Worm (Caenorhabditis elegans) whole organism, midembryonic: ENCODE measurements around the gene pos-1.

ENCODE experiments used
- T22C8.4 ChIP-seq: fragments of 200-800 bp; sonication (Bioruptor generic); IDR thresholded peaks from 2 replicates; pipeline ENCODE4 v1.3.6; 2022; ENCODE audit warnings: missing genetic modification characterization, missing compliant biosample characterization
- cog-1 ChIP-seq: sonication (generic microtip); optimal IDR thresholded peaks from 2 replicates; lab custom pipeline; 2016; ENCODE audit warnings: missing genetic modification characterization, missing compliant biosample characterization
- flt-1 ChIP-seq: fragments of 200-800 bp; sonication (Bioruptor generic); IDR thresholded peaks from 2 replicates; pipeline ENCODE4 v1.3.6; 2022; ENCODE audit warnings: missing genetic modification characterization, missing compliant biosample characterization
- klf-2 ChIP-seq: fragments of 200-800 bp; sonication (Bioruptor generic); conservative IDR thresholded peaks from 2 replicates; pipeline ENCODE4 v1.3.6; 2022; ENCODE audit warnings: missing genetic modification reagents, missing genetic modification characterization, missing compliant biosample characterization
- med-1 ChIP-seq: sonication (generic microtip); optimal IDR thresholded peaks from 2 replicates; lab custom pipeline; 2017; ENCODE audit warnings: missing genetic modification characterization, mild to moderate bottlenecking, missing compliant biosample characterization, antibody characterized with exemption, missing genetic modification reagents; ENCODE audit not compliant: insufficient read depth
- ref-1 ChIP-seq: fragments of 200-800 bp; sonication (Bioruptor generic); conservative IDR thresholded peaks from 2 replicates; pipeline ENCODE4 v1.3.6; 2022; ENCODE audit warnings: missing genetic modification reagents, missing genetic modification characterization, missing compliant biosample characterization
- tab-1 ChIP-seq: fragments of 200-800 bp; sonication (Bioruptor generic); IDR thresholded peaks from 2 replicates; pipeline ENCODE4 v1.3.6; 2022; ENCODE audit warnings: missing genetic modification characterization, missing compliant biosample characterization
- ztf-23 ChIP-seq: fragments of 200-800 bp; sonication (Bioruptor generic); IDR thresholded peaks from 2 replicates; pipeline ENCODE4 v1.3.6; 2022; ENCODE audit warnings: missing genetic modification reagents, missing genetic modification characterization, missing compliant biosample characterization
- ztf-29 ChIP-seq: fragments of 200-800 bp; sonication (Bioruptor generic); IDR thresholded peaks from 2 replicates; pipeline ENCODE4 v1.3.6; 2022; ENCODE audit warnings: missing genetic modification reagents, missing genetic modification characterization, missing compliant biosample characterization

The pos-1 gene

DNA sequence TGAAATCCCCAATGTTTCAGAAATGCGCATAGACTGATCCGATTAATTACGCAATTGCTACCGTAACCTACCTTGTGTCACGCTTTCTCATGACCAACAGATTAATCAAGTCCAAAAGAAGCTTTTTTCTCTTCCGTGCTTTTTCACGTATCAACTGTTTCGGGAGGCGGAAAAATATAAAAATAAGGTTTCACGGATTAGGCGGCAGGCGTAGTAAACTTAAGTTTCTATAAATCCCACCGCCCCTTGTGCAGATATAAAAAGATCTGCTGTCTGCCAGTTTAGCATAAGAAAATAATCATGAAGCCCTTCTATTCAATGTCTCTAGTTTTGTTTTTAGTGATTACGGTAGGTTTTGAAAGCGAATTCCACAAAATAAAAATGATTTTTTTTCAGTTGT is 26.8 kb upstream of the pos-1 start, which contains the start of gene gcy-7:
gcy-7 (plus strand) TSS at position 301 of the 400 bp plus-strand sequence.
- no peak for TF ChIP-seq cog-1 (tag; lab: Kevin White, UChicago)
- no peak for TF ChIP-seq klf-2 (GFP tag; lab: Robert Waterston, UW)
- no peak for TF ChIP-seq ztf-23 (GFP tag; lab: Robert Waterston, UW)
- TF ChIP-seq T22C8.4 (GFP tag; lab: Robert Waterston, UW), result no peak
- no peak for TF ChIP-seq ztf-29
- TF ChIP-seq tab-1 (GFP tag; lab: Robert Waterston, UW), result no peak
- TF ChIP-seq ref-1, result no peak
- no peak for TF ChIP-seq med-1 (GFP tag; lab: Kevin White, UChicago)
- no peak for TF ChIP-seq flt-1 (GFP tag; lab: Robert Waterston, UW)

DNA sequence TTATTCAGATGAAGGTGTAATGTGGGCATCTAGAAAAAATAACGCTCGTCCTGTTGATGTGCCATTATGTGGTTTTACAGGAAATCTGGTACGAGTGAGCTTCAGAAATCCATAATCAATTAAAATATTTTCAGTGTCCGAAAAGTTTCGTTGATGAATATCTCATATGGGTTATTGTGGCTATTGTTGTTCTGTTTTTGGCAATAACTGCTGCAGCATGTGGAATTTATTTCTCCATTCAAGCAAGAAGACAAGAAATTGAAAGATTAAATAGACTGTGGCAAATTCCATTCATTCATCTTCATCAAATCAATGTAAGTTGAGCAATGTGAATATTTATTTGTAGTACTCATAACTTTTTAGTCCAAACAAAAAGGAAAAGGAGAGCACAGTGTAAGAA is 24.6 kb upstream of the pos-1 start:
- no peak for TF ChIP-seq ztf-23 (GFP tag; lab: Robert Waterston, UW)
- TF ChIP-seq med-1 (GFP tag; lab: Kevin White, UChicago), result no peak
- TF ChIP-seq cog-1 (tag; lab: Kevin White, UChicago), result no peak
- TF ChIP-seq ref-1, result no peak

DNA sequence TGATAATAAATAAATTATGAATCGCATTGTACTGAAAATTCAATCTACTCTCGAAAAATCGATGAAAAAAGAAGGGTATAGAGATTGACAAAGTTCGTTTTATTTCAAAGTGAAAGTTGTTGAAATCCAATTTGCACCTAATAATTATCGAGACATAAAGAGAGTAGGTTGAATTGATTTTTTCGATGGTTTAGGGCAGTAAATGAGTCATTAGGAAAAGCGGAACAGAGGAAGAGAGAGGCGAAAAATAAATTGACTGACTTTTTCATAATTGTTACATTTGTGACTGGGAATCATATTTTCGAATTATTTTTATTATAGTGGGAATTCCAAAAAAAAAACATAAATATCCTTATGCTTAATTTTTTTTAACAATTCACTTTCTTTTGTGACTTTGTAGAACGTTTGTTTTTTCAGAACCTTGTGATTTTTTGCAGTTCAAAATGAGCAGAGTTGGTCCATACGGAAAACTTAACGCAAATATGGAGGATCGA is 19.5 kb upstream of the pos-1 start, which contains the start of the genes pho-6 and F52E1.3:
pho-6 (minus strand) TSS at position 101 of the 494 bp plus-strand sequence.
F52E1.3 (plus strand) TSS at position 444 of the 494 bp plus-strand sequence.
- TF ChIP-seq ztf-29 (no peak), T22C8.4 (GFP tag; lab: Robert Waterston, UW) (no peak), ztf-23 (GFP tag; lab: Robert Waterston, UW) (no peak), klf-2 (GFP tag; lab: Robert Waterston, UW) (no peak), med-1 (GFP tag; lab: Kevin White, UChicago) (no peak), ref-1 (no peak), cog-1 (tag; lab: Kevin White, UChicago) (no peak)

DNA sequence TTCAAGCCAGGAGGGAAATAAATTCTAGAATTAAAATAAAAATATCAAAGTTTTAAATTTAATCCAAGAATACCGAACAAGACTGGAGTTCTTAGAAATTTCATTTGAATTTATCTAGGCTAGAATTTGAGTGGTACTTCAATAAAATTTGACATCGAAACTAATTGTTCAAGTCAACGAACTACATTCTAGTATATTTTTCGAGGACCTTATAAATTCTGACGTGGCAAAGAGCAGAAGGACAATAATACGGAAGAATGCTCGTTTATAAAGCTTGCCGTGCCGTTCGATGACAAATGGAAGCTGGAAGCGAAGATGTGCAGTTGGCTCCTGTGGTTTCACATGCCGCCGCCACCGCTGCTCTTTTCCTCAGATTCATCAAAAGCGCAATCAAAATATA is 13.1 kb upstream of the pos-1 start:
- TF ChIP-seq T22C8.4 (GFP tag; lab: Robert Waterston, UW) (no peak), ztf-29 (no peak), klf-2 (GFP tag; lab: Robert Waterston, UW) (no peak), ztf-23 (GFP tag; lab: Robert Waterston, UW) (no peak), med-1 (GFP tag; lab: Kevin White, UChicago) (no peak)

DNA sequence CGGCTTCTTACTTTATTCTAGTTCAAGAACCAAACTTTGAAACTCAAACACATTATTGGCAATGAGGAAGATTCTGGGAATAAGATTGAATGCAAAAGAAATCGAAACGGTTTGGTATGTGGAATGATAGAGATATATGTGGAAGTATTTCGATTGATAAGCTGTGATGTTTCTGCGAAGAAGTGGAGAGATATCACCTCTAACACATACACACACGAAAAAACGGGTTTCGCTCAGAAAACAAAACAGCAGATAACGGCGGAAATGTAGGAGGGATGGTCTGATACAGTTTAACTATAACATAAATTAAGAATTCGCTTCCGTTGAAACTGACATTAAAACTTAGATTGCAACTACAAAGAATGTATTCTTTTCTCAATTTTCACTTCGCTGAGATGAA is 12.6 kb upstream of the pos-1 start:
- TF ChIP-seq med-1 (GFP tag; lab: Kevin White, UChicago), result no peak
- no peak for TF ChIP-seq flt-1 (GFP tag; lab: Robert Waterston, UW)
- TF ChIP-seq ztf-23 (GFP tag; lab: Robert Waterston, UW), result no peak
- TF ChIP-seq cog-1 (tag; lab: Kevin White, UChicago), result no peak
- TF ChIP-seq ref-1, result no peak
- no peak for TF ChIP-seq T22C8.4 (GFP tag; lab: Robert Waterston, UW)
- no peak for TF ChIP-seq klf-2 (GFP tag; lab: Robert Waterston, UW)
- no peak for TF ChIP-seq tab-1 (GFP tag; lab: Robert Waterston, UW)
- no peak for TF ChIP-seq ztf-29

DNA sequence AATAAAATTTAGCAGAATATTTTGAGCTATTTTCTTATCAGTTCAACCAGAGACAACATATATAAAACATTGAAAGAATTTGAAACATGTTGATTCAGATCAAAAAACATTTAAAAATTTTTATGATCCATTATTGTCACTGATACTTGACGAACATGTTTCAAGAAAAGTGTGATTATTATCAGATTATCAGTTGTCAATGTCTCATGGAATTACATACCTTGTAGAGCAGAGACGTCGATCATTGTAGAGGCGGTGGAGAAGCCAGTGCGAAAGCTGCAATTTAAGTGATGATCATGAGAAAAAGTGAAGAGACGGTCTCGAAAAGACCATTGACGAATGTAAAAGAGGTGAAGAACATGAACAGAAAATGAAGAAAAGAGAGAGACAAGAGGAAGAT is 11.5 kb upstream of the pos-1 start, which contains the start of gene F52E1.9:
F52E1.9 (minus strand) TSS at position 278 of the 400 bp plus-strand sequence.
- TF ChIP-seq T22C8.4 (GFP tag; lab: Robert Waterston, UW), result no peak
- no peak for TF ChIP-seq klf-2 (GFP tag; lab: Robert Waterston, UW)
- no peak for TF ChIP-seq tab-1 (GFP tag; lab: Robert Waterston, UW)
- TF ChIP-seq ztf-29, result no peak
- no peak for TF ChIP-seq med-1 (GFP tag; lab: Kevin White, UChicago)
- TF ChIP-seq cog-1 (tag; lab: Kevin White, UChicago), result no peak
- TF ChIP-seq ztf-23 (GFP tag; lab: Robert Waterston, UW), result no peak
- no peak for TF ChIP-seq flt-1 (GFP tag; lab: Robert Waterston, UW)
- no peak for TF ChIP-seq ref-1

DNA sequence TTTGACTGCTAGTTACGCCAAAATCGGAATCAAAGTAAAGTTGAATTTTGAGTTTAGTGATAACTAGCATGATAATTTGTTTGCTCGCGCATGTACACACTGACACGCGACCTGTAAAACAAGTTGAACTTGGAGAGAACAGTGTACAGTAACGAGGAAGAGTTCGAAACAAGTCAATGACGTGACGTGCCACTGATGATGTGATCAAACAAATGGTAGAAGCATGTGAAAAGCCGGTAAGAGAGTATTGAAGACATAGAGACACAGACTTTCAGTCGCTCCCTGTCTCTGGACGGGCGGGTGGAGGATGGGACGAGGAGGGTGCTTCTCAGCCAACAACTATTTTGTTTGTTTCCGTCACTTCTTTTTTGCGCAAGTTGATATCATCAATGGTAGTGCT is 10.7 kb upstream of the pos-1 start:
- no peak for TF ChIP-seq cog-1 (tag; lab: Kevin White, UChicago)
- no peak for TF ChIP-seq ztf-29
- TF ChIP-seq flt-1 (GFP tag; lab: Robert Waterston, UW), result no peak
- no peak for TF ChIP-seq T22C8.4 (GFP tag; lab: Robert Waterston, UW)
- no peak for TF ChIP-seq ztf-23 (GFP tag; lab: Robert Waterston, UW)
- TF ChIP-seq klf-2 (GFP tag; lab: Robert Waterston, UW), result no peak
- TF ChIP-seq tab-1 (GFP tag; lab: Robert Waterston, UW), result no peak
- no peak for TF ChIP-seq ref-1
- TF ChIP-seq med-1 (GFP tag; lab: Kevin White, UChicago), result no peak

DNA sequence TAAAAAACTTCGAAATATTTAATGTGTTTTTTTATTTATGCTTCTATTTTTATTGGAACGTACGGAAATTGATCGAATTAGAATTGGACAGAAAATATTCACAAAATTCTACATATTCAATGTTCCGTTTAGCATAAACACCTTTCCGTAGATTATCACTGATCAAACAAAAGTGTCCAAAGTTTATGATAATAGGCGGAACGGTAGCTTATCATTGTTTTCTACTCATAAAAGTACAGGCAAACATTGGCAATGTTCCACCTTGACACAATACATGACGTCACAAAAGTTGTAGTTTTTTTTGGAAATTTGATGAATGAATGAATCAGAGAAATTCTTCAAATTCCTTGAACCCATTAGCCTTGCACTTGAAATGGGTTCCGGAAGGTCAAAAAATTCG is 10.0 kb upstream of the pos-1 start:
- TF ChIP-seq tab-1 (GFP tag; lab: Robert Waterston, UW) (no peak), ref-1 (no peak), T22C8.4 (GFP tag; lab: Robert Waterston, UW) (no peak), ztf-23 (GFP tag; lab: Robert Waterston, UW) (no peak), flt-1 (GFP tag; lab: Robert Waterston, UW) (no peak), klf-2 (GFP tag; lab: Robert Waterston, UW) (no peak), cog-1 (tag; lab: Kevin White, UChicago) (no peak)

DNA sequence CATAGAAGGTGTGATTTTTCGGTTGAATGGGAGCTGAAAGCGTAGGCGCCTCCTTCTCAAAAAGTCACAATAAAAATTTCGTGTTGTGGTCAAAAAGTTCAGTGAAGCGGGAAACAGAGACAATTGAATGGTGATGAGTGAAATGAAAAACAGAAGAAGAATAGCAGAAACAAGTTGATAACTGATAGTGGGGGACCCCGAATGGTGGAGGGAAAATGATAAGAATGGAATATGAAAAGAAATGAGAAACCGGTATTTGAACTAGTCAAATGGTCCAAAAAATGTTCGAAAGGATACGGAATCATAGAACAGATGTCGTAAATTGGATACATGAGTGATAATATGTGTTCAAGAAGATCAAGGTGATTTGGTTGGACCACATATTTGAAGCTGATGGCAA is 9.5 kb upstream of the pos-1 start:
- no peak for TF ChIP-seq ztf-23 (GFP tag; lab: Robert Waterston, UW)
- no peak for TF ChIP-seq T22C8.4 (GFP tag; lab: Robert Waterston, UW)
- no peak for TF ChIP-seq cog-1 (tag; lab: Kevin White, UChicago)
- no peak for TF ChIP-seq ref-1
- no peak for TF ChIP-seq flt-1 (GFP tag; lab: Robert Waterston, UW)

DNA sequence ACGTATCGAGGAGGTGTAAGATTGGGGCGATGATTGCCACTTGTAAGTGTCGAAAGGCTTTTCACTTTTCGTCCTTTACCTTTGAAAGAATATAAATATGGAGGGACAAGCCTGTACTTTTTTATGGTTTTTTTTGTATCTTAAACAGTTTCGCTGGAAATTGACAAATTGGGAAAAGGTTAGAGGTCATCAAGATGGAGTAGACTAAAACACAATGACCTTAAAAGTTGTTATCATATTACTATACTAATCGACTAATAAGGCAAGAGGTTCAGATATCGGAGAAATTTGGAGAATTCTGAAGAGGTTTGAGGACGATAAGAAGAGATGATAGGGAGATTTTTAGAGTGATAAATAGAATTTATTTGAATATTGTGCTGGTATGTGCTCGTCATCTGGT is 7.7 kb upstream of the pos-1 start:
- TF ChIP-seq ztf-23 (GFP tag; lab: Robert Waterston, UW) (no peak), ztf-29 (no peak), med-1 (GFP tag; lab: Kevin White, UChicago) (no peak), T22C8.4 (GFP tag; lab: Robert Waterston, UW) (no peak), klf-2 (GFP tag; lab: Robert Waterston, UW) (no peak), ref-1 (no peak), tab-1 (GFP tag; lab: Robert Waterston, UW) (no peak), flt-1 (GFP tag; lab: Robert Waterston, UW) (no peak), cog-1 (tag; lab: Kevin White, UChicago) (no peak)
